Fruit fly (Drosophila melanogaster) whole organism, pupa: Measurements from ENCODE around the gene CG45544.

Source experiments
- CG10348 ChIP-seq: fragments of 200-800 bp; sonication (Bioruptor generic); IDR thresholded peaks from 2 replicates; pipeline ENCODE4 v1.3.6; 2022; ENCODE audit warnings: missing biosample characterization, missing genetic modification characterization
- CG12605 ChIP-seq: fragments of 200-800 bp; sonication (Bioruptor generic); IDR thresholded peaks from 2 replicates; pipeline ENCODE4 v1.3.6; 2022; ENCODE audit warnings: missing biosample characterization, missing genetic modification characterization
- CG13204 ChIP-seq: fragments of 200-800 bp; sonication (Bioruptor generic); optimal IDR thresholded peaks from 2 replicates; lab custom pipeline; 2018; ENCODE audit warnings: missing biosample characterization, mild to moderate bottlenecking, missing genetic modification characterization, moderate library complexity
- CG14655 ChIP-seq: fragments of 200-800 bp; sonication (Bioruptor generic); optimal IDR thresholded peaks from 3 replicates; lab custom pipeline; 2017; ENCODE audit warnings: mild to moderate bottlenecking, missing biosample characterization, missing genetic modification reagents, missing genetic modification characterization
- CG15710 ChIP-seq: fragments of 200-800 bp; sonication (Bioruptor generic); optimal IDR thresholded peaks from 2 replicates; lab custom pipeline; 2018; ENCODE audit warnings: missing biosample characterization, mild to moderate bottlenecking, missing genetic modification characterization, moderate library complexity
- CG17806 ChIP-seq: fragments of 200-800 bp; sonication (Bioruptor generic); optimal IDR thresholded peaks from 2 replicates; lab custom pipeline; 2018; ENCODE audit warnings: missing biosample characterization, mild to moderate bottlenecking, missing genetic modification characterization, moderate library complexity
- CG32121 ChIP-seq: fragments of 200-800 bp; sonication (Bioruptor generic); IDR thresholded peaks from 2 replicates; pipeline ENCODE4 v1.3.6; 2022; ENCODE audit warnings: missing biosample characterization, missing genetic modification characterization
- CG34367 ChIP-seq: fragments of 200-800 bp; sonication (Bioruptor generic); optimal IDR thresholded peaks from 2 replicates; lab custom pipeline; 2018; ENCODE audit warnings: missing biosample characterization, mild to moderate bottlenecking, missing genetic modification characterization
- CG4496 ChIP-seq: fragments of 200-800 bp; sonication (Bioruptor generic); IDR thresholded peaks from 3 replicates; pipeline ENCODE4 v1.3.6; 2022; ENCODE audit warnings: missing biosample characterization, missing genetic modification characterization
- CG8159 ChIP-seq: fragments of 200-800 bp; sonication (Bioruptor generic); optimal IDR thresholded peaks from 3 replicates; lab custom pipeline; 2018; ENCODE audit warnings: missing biosample characterization, mild to moderate bottlenecking, missing genetic modification characterization, moderate library complexity
- CG8301 ChIP-seq: fragments of 200-800 bp; sonication (Bioruptor generic); optimal IDR thresholded peaks from 2 replicates; lab custom pipeline; 2018; ENCODE audit warnings: missing biosample characterization, mild to moderate bottlenecking, missing genetic modification characterization
- CG9948 ChIP-seq: fragments of 200-800 bp; sonication (Bioruptor generic); optimal IDR thresholded peaks from 2 replicates; lab custom pipeline; 2018; ENCODE audit warnings: missing biosample characterization, mild to moderate bottlenecking, missing genetic modification characterization, moderate library complexity
- D1 ChIP-seq: fragments of 200-800 bp; sonication (Bioruptor generic); optimal IDR thresholded peaks from 2 replicates; lab custom pipeline; 2018; ENCODE audit warnings: missing biosample characterization, mild to moderate bottlenecking, missing genetic modification characterization, moderate library complexity
- EcR ChIP-seq: fragments of 200-800 bp; sonication (Bioruptor generic); optimal IDR thresholded peaks from 3 replicates; lab custom pipeline; 2019; ENCODE audit warnings: missing biosample characterization, missing genetic modification characterization, mild to moderate bottlenecking, moderate library complexity, missing genetic modification reagents
- Ets98B ChIP-seq: fragments of 200-800 bp; sonication (Bioruptor generic); IDR thresholded peaks from 2 replicates; pipeline ENCODE4 v1.3.6; 2022; ENCODE audit warnings: missing biosample characterization, missing genetic modification characterization
- Pif1A ChIP-seq: fragments of 200-800 bp; sonication (Bioruptor generic); optimal IDR thresholded peaks from 3 replicates; lab custom pipeline; 2016; ENCODE audit warnings: missing biosample characterization, missing genetic modification characterization
- Pif1B ChIP-seq: fragments of 200-800 bp; sonication (Bioruptor generic); optimal IDR thresholded peaks from 3 replicates; lab custom pipeline; 2016; ENCODE audit warnings: missing biosample characterization, missing genetic modification characterization
- Snoo ChIP-seq: fragments of 200-800 bp; sonication (Bioruptor generic); optimal IDR thresholded peaks from 3 replicates; lab custom pipeline; 2017; ENCODE audit warnings: missing biosample characterization, mild to moderate bottlenecking, missing genetic modification characterization, inconsistent platforms
- fd96Ca ChIP-seq: fragments of 200-800 bp; sonication (Bioruptor generic); IDR thresholded peaks from 3 replicates; pipeline ENCODE4 v1.3.6; 2022; ENCODE audit warnings: missing biosample characterization, missing genetic modification characterization
- gl ChIP-seq: fragments of 200-800 bp; sonication (Bioruptor generic); optimal IDR thresholded peaks from 2 replicates; lab custom pipeline; 2018; ENCODE audit warnings: missing biosample characterization, mild to moderate bottlenecking, missing genetic modification characterization
- rn ChIP-seq: fragments of 200-800 bp; sonication (Bioruptor generic); IDR thresholded peaks from 2 replicates; pipeline ENCODE4 v1.3.6; 2022; ENCODE audit warnings: missing biosample characterization, missing genetic modification characterization

CG45544 gene

dm6 chr3R:29214982-29215533, 41.2 kb upstream of the CG45544 start:
- TF ChIP-seq EcR (GFP tag; lab: Kevin White, UChicago), result peak; percentile 34
- TF ChIP-seq CG10348 (GFP tag; lab: Robert Waterston, UW), result no peak
- TF ChIP-seq fd96Ca (GFP tag; lab: Robert Waterston, UW), result peak; percentile 57; the same call in 2 of the 3 replicates
- peak; percentile 70 for TF ChIP-seq CG13204 (GFP tag; lab: Kevin White, UChicago)
- peak; percentile 52 for TF ChIP-seq CG8159 (tag; lab: Kevin White, UChicago)
- peak; percentile 47 for TF ChIP-seq CG14655 (GFP tag; lab: Kevin White, UChicago)
- no peak for TF ChIP-seq Snoo (tag; lab: Kevin White, UChicago)
- peak; percentile 75 for TF ChIP-seq CG12605 (GFP tag; lab: Robert Waterston, UW)
- TF ChIP-seq CG4496 (GFP tag; lab: Robert Waterston, UW), result peak; percentile 79
- TF ChIP-seq CG15710 (tag; lab: Kevin White, UChicago), result peak; percentile 36
- peak; percentile 80 for TF ChIP-seq gl (tag; lab: Kevin White, UChicago)
- peak; percentile 22 for TF ChIP-seq CG17806
- peak; percentile 68 for TF ChIP-seq Pif1B
- TF ChIP-seq CG8301 (tag; lab: Kevin White, UChicago), result peak; percentile 32
- TF ChIP-seq CG34367 (tag; lab: Kevin White, UChicago), result peak; percentile 47
- peak; percentile 50 for TF ChIP-seq Ets98B (GFP tag; lab: Robert Waterston, UW)
- no peak for TF ChIP-seq D1 (tag; lab: Kevin White, UChicago)
- TF ChIP-seq rn (GFP tag; lab: Robert Waterston, UW), result no peak
- peak; percentile 21 for TF ChIP-seq Pif1A
- 0 out of 2 replicates have a peak, but pooled peaks have one; percentile 12 for TF ChIP-seq CG32121 (GFP tag; lab: Robert Waterston, UW)
- TF ChIP-seq CG9948 (tag; lab: Kevin White, UChicago), result peak; percentile 32

- no peak for TF ChIP-seq CG13204 (GFP tag; lab: Kevin White, UChicago)
These were observed 40.4 kb upstream of the CG45544 start for dm6 chr3R:29215652-29216483.

dm6 chr3R:29216484-29216863, 39.8 kb upstream of the CG45544 start:
- TF ChIP-seq CG32121 (GFP tag; lab: Robert Waterston, UW) (no peak), rn (GFP tag; lab: Robert Waterston, UW) (no peak), D1 (tag; lab: Kevin White, UChicago) (no peak), CG10348 (GFP tag; lab: Robert Waterston, UW) (no peak), CG34367 (tag; lab: Kevin White, UChicago) (no peak), CG17806 (no peak), gl (tag; lab: Kevin White, UChicago) (no peak), CG14655 (GFP tag; lab: Kevin White, UChicago) (no peak), Ets98B (GFP tag; lab: Robert Waterston, UW) (no peak), CG12605 (GFP tag; lab: Robert Waterston, UW) (no peak), Pif1A (no peak), CG4496 (GFP tag; lab: Robert Waterston, UW) (no peak), CG13204 (GFP tag; lab: Kevin White, UChicago) (no peak), fd96Ca (GFP tag; lab: Robert Waterston, UW) (no peak), CG8301 (tag; lab: Kevin White, UChicago) (no peak), CG9948 (tag; lab: Kevin White, UChicago) (no peak), CG8159 (tag; lab: Kevin White, UChicago) (no peak), Pif1B (no peak), CG15710 (tag; lab: Kevin White, UChicago) (no peak)

- TF ChIP-seq CG14655 (GFP tag; lab: Kevin White, UChicago), result no peak
- peak; percentile 2 for TF ChIP-seq EcR (GFP tag; lab: Kevin White, UChicago)
- no peak for TF ChIP-seq CG32121 (GFP tag; lab: Robert Waterston, UW)
- TF ChIP-seq, all 21 proteins: peak for 1
These were observed 39.0 kb upstream of the CG45544 start for dm6 chr3R:29217309-29217708.

dm6 chr3R:29218001-29218400, 38.3 kb upstream of the CG45544 start:
- TF ChIP-seq CG17806, result no peak
- no peak for TF ChIP-seq EcR (GFP tag; lab: Kevin White, UChicago)
- no peak for TF ChIP-seq CG32121 (GFP tag; lab: Robert Waterston, UW)
- TF ChIP-seq D1 (tag; lab: Kevin White, UChicago), result no peak
- TF ChIP-seq Pif1A, result no peak
- TF ChIP-seq CG13204 (GFP tag; lab: Kevin White, UChicago), result no peak
- no peak for TF ChIP-seq CG34367 (tag; lab: Kevin White, UChicago)
- no peak for TF ChIP-seq CG15710 (tag; lab: Kevin White, UChicago)
- no peak for TF ChIP-seq CG12605 (GFP tag; lab: Robert Waterston, UW)
- no peak for TF ChIP-seq CG4496 (GFP tag; lab: Robert Waterston, UW)
- TF ChIP-seq CG9948 (tag; lab: Kevin White, UChicago), result no peak
- TF ChIP-seq fd96Ca (GFP tag; lab: Robert Waterston, UW), result no peak
- TF ChIP-seq CG8301 (tag; lab: Kevin White, UChicago), result peak; percentile 16
- TF ChIP-seq CG8159 (tag; lab: Kevin White, UChicago), result peak; percentile 3
- no peak for TF ChIP-seq CG14655 (GFP tag; lab: Kevin White, UChicago)
- TF ChIP-seq rn (GFP tag; lab: Robert Waterston, UW), result no peak
- TF ChIP-seq Snoo (tag; lab: Kevin White, UChicago), result no peak
- TF ChIP-seq, all 21 proteins: peak for 2
